Worm (Caenorhabditis elegans) whole organism, L1 larva: ENCODE measurements around the gene xpo-3.

Source experiments
- C34B4.2 ChIP-seq: sonication (generic microtip); optimal IDR thresholded peaks from 2 replicates; lab custom pipeline; 2017; ENCODE audit warnings: mild to moderate bottlenecking, missing genetic modification characterization, missing compliant biosample characterization
- Y116A8C.19 ChIP-seq: sonication (generic microtip); optimal IDR thresholded peaks from 2 replicates; lab custom pipeline; 2016; ENCODE audit warnings: missing compliant biosample characterization, missing genetic modification characterization, borderline replicate concordance
- ceh-63 ChIP-seq: fragments of 200-800 bp; sonication (Bioruptor generic); optimal IDR thresholded peaks from 2 replicates; lab custom pipeline; 2018; ENCODE audit warnings: mild to moderate bottlenecking, missing genetic modification characterization, missing compliant biosample characterization
- ceh-88 ChIP-seq: fragments of 200-800 bp; sonication (Bioruptor generic); IDR thresholded peaks from 2 replicates; pipeline ENCODE4 v1.3.6; 2022; ENCODE audit warnings: missing genetic modification characterization, missing compliant biosample characterization
- dsc-1 ChIP-seq: sonication (generic microtip); optimal IDR thresholded peaks from 2 replicates; lab custom pipeline; 2016; ENCODE audit warnings: mild to moderate bottlenecking, missing genetic modification characterization, missing compliant biosample characterization
- efl-1 ChIP-seq, 4 experiments: fragments of 150-350 bp; optimal IDR thresholded peaks in 3 of 4; peaks in 1 of 4; 1 replicate in 1 of 4; 2 replicates in 3 of 4; lab custom pipeline; 2014; ENCODE audit warnings: missing biosample characterization in 2 of 4, missing genetic modification characterization in 2 of 4, missing genetic modification reagents in 2 of 4
- efl-3 ChIP-seq: fragments of 200-800 bp; sonication (Bioruptor generic); optimal IDR thresholded peaks from 2 replicates; lab custom pipeline; 2018; ENCODE audit warnings: mild to moderate bottlenecking, missing genetic modification characterization, missing compliant biosample characterization
- egl-27 ChIP-seq, 2 experiments: fragments of 150-350 bp in 1 of 2; sonication (generic microtip); optimal IDR thresholded peaks; 3 replicates each; lab custom pipeline; 2017 to 2018; ENCODE audit warnings: missing biosample characterization in 2 of 2, missing genetic modification characterization in 2 of 2, missing genetic modification reagents in 2 of 2
- elt-2 ChIP-seq: sonication (generic microtip); optimal IDR thresholded peaks from 2 replicates; lab custom pipeline; 2016; ENCODE audit warnings: missing genetic modification characterization, mild to moderate bottlenecking, inconsistent platforms, missing compliant biosample characterization, missing genetic modification reagents
- ets-5 ChIP-seq: fragments of 200-800 bp; sonication (Bioruptor generic); IDR thresholded peaks from 2 replicates; pipeline ENCODE4 v1.3.6; 2022; ENCODE audit warnings: missing genetic modification characterization, missing compliant biosample characterization
- fkh-10 ChIP-seq: sonication (generic microtip); optimal IDR thresholded peaks from 2 replicates; lab custom pipeline; 2017; ENCODE audit warnings: missing biosample characterization, missing genetic modification reagents, missing genetic modification characterization
- fkh-4 ChIP-seq: sonication (generic microtip); optimal IDR thresholded peaks from 2 replicates; lab custom pipeline; 2016; ENCODE audit warnings: missing compliant biosample characterization, missing genetic modification characterization, borderline replicate concordance
- hlh-17 ChIP-seq: fragments of 200-800 bp; sonication (Bioruptor generic); optimal IDR thresholded peaks from 2 replicates; lab custom pipeline; 2018; ENCODE audit warnings: missing genetic modification characterization, mild to moderate bottlenecking, missing compliant biosample characterization, moderate library complexity, borderline replicate concordance
- hlh-4 ChIP-seq: sonication (generic microtip); optimal IDR thresholded peaks from 2 replicates; lab custom pipeline; 2016; ENCODE audit warnings: mild to moderate bottlenecking, missing genetic modification characterization, missing compliant biosample characterization
- hpl-2 ChIP-seq: fragments of 150-350 bp; optimal IDR thresholded peaks from 2 replicates; lab custom pipeline; 2014; ENCODE audit warnings: missing biosample characterization, missing genetic modification reagents, missing genetic modification characterization
- irx-1 ChIP-seq: sonication (generic microtip); optimal IDR thresholded peaks from 2 replicates; lab custom pipeline; 2016; ENCODE audit warnings: missing genetic modification characterization, missing compliant biosample characterization
- lin-13 ChIP-seq: fragments of 150-350 bp; optimal IDR thresholded peaks from 2 replicates; lab custom pipeline; 2014; ENCODE audit warnings: missing biosample characterization, missing genetic modification reagents, missing genetic modification characterization
- lin-14 ChIP-seq: fragments of 200-800 bp; sonication (Bioruptor generic); optimal IDR thresholded peaks from 2 replicates; lab custom pipeline; 2018; ENCODE audit warnings: mild to moderate bottlenecking, missing genetic modification characterization, moderate library complexity, missing compliant biosample characterization
- lin-35 ChIP-seq, 2 experiments: fragments of 150-350 bp; optimal IDR thresholded peaks; 2 replicates each; lab custom pipeline; 2014; ENCODE audit warnings: missing biosample characterization in 2 of 2, missing genetic modification characterization in 2 of 2, missing genetic modification reagents in 2 of 2
- lin-39 ChIP-seq: fragments of 150-350 bp; optimal IDR thresholded peaks from 2 replicates; lab custom pipeline; 2014; ENCODE audit warnings: missing biosample characterization, missing genetic modification reagents, missing genetic modification characterization
- mef-2 ChIP-seq: fragments of 150-350 bp; optimal IDR thresholded peaks from 2 replicates; lab custom pipeline; 2014; ENCODE audit warnings: missing biosample characterization, missing genetic modification characterization
- nhr-19 ChIP-seq: fragments of 200-800 bp; sonication (Bioruptor generic); conservative IDR thresholded peaks from 2 replicates; pipeline ENCODE4 v1.3.6; 2022; ENCODE audit warnings: missing genetic modification characterization, missing compliant biosample characterization
- nhr-77 ChIP-seq: fragments of 150-350 bp; optimal IDR thresholded peaks from 2 replicates; lab custom pipeline; 2014; ENCODE audit warnings: missing biosample characterization, missing genetic modification characterization
- nhr-84 ChIP-seq: sonication (generic microtip); optimal IDR thresholded peaks from 2 replicates; lab custom pipeline; 2017; ENCODE audit warnings: missing biosample characterization, missing genetic modification characterization
- pag-3 ChIP-seq: sonication (generic microtip); optimal IDR thresholded peaks from 2 replicates; lab custom pipeline; 2017; ENCODE audit warnings: missing genetic modification characterization, mild to moderate bottlenecking, missing compliant biosample characterization, antibody characterized with exemption, borderline replicate concordance; ENCODE audit not compliant: insufficient read depth
- pqm-1 ChIP-seq: sonication (generic microtip); optimal IDR thresholded peaks from 3 replicates; lab custom pipeline; 2017; ENCODE audit warnings: missing biosample characterization, missing genetic modification characterization
- rnt-1 ChIP-seq: sonication (generic microtip); optimal IDR thresholded peaks from 2 replicates; lab custom pipeline; 2016; ENCODE audit warnings: mild to moderate bottlenecking, missing genetic modification characterization, moderate library complexity, missing compliant biosample characterization
- snu-23 ChIP-seq: sonication (generic microtip); optimal IDR thresholded peaks from 2 replicates; lab custom pipeline; 2016; ENCODE audit warnings: missing genetic modification characterization, missing compliant biosample characterization
- sox-4 ChIP-seq: sonication (generic microtip); optimal IDR thresholded peaks from 2 replicates; lab custom pipeline; 2016; ENCODE audit warnings: missing genetic modification characterization, missing compliant biosample characterization
- sup-37 ChIP-seq: fragments of 200-800 bp; sonication (Bioruptor generic); optimal IDR thresholded peaks from 2 replicates; lab custom pipeline; 2018; ENCODE audit warnings: mild to moderate bottlenecking, missing genetic modification characterization, missing compliant biosample characterization
- swsn-7 ChIP-seq: sonication (generic microtip); optimal IDR thresholded peaks from 2 replicates; lab custom pipeline; 2016; ENCODE audit warnings: missing genetic modification characterization, missing compliant biosample characterization
- tlp-1 ChIP-seq: fragments of 150-350 bp; optimal IDR thresholded peaks from 2 replicates; lab custom pipeline; 2014; ENCODE audit warnings: missing biosample characterization, missing genetic modification characterization
- unc-62 ChIP-seq: fragments of 150-350 bp; optimal IDR thresholded peaks from 2 replicates; lab custom pipeline; 2014; ENCODE audit warnings: missing biosample characterization, missing genetic modification reagents, missing genetic modification characterization
- zag-1 ChIP-seq: fragments of 150-350 bp; optimal IDR thresholded peaks from 2 replicates; lab custom pipeline; 2014; ENCODE audit warnings: missing biosample characterization, missing genetic modification characterization
- ztf-4 ChIP-seq: fragments of 150-350 bp; optimal IDR thresholded peaks from 2 replicates; lab custom pipeline; 2014; ENCODE audit warnings: missing biosample characterization, missing genetic modification characterization

xpo-3 gene

DNA sequence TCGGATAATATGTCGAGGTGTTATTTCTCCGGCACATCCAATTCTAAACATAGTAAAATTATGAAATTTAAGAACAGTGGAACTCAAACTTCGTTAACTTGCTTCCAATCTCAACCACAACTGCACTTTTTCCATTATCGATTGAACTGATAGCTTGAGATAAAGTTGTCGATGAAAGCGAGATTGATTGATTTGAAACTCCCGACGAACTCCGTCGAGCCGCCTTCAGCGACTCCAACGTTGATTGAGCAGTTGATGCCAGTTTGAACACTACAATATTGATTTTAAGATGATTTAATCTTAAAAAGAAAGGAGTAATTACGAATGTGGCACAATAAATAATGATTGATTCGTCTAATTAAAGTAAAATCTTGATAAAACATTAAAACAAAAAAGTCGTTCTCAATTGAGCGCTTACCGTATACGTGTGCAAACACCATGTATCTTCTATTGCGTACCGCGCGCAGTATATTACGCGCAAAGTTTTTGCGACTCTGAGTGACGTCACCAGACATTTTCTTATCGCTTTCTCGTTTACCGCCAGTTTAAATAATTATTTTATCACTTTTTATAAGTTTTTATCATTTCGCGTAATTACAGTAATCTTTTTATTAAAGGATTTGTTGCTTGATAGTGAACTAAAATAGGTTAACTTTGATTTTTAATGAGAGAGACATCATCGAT, 21.5 kb downstream of the xpo-3 start, which contains the start of gene arp-11 (continued):
- peak; percentile 66 to 77 for TF ChIP-seq efl-1 (optimal IDR thresholded peaks at IDR 0.05; lab: Kevin White, UChicago)
- peak; percentile 74 to 95 for TF ChIP-seq efl-1 (GFP tag; optimal IDR thresholded peaks at IDR 0.05 in 1 of 2; lab: Kevin White, UChicago)
- TF ChIP-seq ceh-63 (GFP tag; lab: Kevin White, UChicago): no peak
- TF ChIP-seq hpl-2 (GFP tag; lab: Kevin White, UChicago): no peak
- peak; percentile 55 for TF ChIP-seq rnt-1
- TF ChIP-seq hlh-4: no peak
- peak; percentile 70 for TF ChIP-seq nhr-19

DNA sequence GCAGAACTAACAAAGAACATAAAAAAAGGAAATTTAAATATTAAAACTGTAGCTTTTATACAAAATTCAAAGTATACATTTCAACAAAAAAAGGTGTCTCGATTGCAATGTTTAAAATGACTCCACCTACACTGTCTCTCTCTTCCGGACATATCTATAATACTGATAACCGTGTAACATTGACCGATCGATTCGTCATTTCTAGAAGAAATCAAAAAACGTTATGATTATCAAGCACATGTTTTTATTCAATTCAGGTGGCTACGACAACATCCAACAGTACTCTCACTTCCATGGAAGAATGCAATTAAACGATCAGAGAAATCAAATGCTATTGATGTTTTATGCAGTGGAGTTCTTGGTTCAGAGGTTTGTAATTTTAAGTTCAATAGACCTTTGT, 25.3 kb downstream of the xpo-3 start:
- TF ChIP-seq pqm-1 (tag; lab: Kevin White, UChicago): no peak
- TF ChIP-seq lin-35 (GFP tag; optimal IDR thresholded peaks at IDR 0.05; lab: Kevin White, UChicago): peak in 1 of 2 experiments; percentile 23
- no peak for TF ChIP-seq egl-27 (tag; optimal IDR thresholded peaks at IDR 0.05; lab: Kevin White, UChicago)
- no peak for TF ChIP-seq swsn-7 (tag; lab: Kevin White, UChicago)
- TF ChIP-seq sup-37: no peak
- no peak for TF ChIP-seq ets-5 (GFP tag; lab: Robert Waterston, UW)
- TF ChIP-seq ztf-4: no peak
- no peak for TF ChIP-seq lin-39
- TF ChIP-seq lin-13 (GFP tag; lab: Kevin White, UChicago): no peak
- no peak for TF ChIP-seq efl-3 (GFP tag; lab: Kevin White, UChicago)
- peak; percentile 60 for TF ChIP-seq elt-2 (tag; lab: Kevin White, UChicago)
- TF ChIP-seq mef-2: no peak
- TF ChIP-seq hlh-17 (GFP tag; lab: Kevin White, UChicago): no peak
- TF ChIP-seq, all 84 proteins: peak for 2

DNA sequence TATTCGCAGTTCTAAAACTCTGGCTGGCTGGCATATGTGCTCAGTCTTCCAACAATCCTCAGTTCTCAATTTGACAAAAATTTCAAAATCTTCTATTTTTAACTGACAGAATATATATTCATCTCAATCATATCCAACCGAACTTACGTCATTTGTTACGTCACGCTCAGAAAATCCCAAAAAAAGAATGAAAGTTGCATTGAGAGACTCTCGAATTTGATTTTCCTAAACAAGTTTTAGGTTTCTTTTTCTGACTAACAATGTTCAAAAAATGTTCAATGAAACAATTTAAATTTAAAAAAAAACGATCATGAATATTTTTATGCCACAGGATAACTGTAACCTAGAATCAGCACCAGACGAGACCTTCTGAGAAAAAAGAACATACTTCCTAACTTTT, 25.9 kb downstream of the xpo-3 start:
- TF ChIP-seq C34B4.2: no peak
- no peak for TF ChIP-seq dsc-1 (tag; lab: Kevin White, UChicago)
- TF ChIP-seq lin-14 (GFP tag; lab: Kevin White, UChicago): peak; percentile 29
- TF ChIP-seq fkh-10 (GFP tag; lab: Kevin White, UChicago): peak; percentile 48
- no peak for TF ChIP-seq ceh-88 (GFP tag; lab: Robert Waterston, UW)
- TF ChIP-seq nhr-84 (tag; lab: Kevin White, UChicago): no peak
- no peak for TF ChIP-seq sox-4 (tag; lab: Kevin White, UChicago)
- no peak for TF ChIP-seq snu-23
- TF ChIP-seq fkh-4 (tag; lab: Kevin White, UChicago): no peak
- TF ChIP-seq ztf-4: no peak
- TF ChIP-seq, all 84 proteins: peak for 2

- TF ChIP-seq pag-3 (tag; lab: Kevin White, UChicago) (no peak), mef-2 (no peak), lin-13 (GFP tag; lab: Kevin White, UChicago) (no peak), tlp-1 (no peak), Y116A8C.19 (tag; lab: Kevin White, UChicago) (no peak), zag-1 (no peak), irx-1 (tag; lab: Kevin White, UChicago) (no peak), dsc-1 (tag; lab: Kevin White, UChicago) (no peak), nhr-77 (no peak)
Observed at ce11 chrIV:7897443-7897842, 26.4 kb downstream of the xpo-3 start, which contains the start of gene ilys-4. TSS of gene ilys-4 (minus strand) at chrIV:7897543.

DNA sequence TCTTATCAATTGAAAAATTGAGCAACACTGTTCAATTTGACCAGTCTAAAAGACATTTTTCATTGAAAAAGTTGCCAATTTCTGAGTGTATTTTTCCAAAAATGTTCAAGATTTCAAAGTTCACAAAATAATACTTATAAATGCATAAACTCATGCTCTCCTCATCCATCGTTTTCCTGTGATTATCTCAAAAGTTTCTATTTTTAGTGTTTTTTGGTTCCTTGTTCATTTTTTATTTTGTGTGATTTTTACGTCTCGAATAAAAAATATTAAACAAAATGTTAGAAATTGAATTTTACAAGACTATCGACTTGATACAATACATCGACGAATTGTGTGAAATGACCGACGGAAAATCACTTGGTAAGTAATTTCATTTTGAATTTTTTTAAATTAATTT, 42.1 kb downstream of the xpo-3 start, which contains the start of gene atic-1:
Gene atic-1, plus strand, starts transcription at position 301 of the 400 bp plus-strand sequence.
- TF ChIP-seq elt-2 (tag; lab: Kevin White, UChicago) (no peak), unc-62 (no peak)
